Worm (Caenorhabditis elegans) whole organism, mixed stage, embryonic: ENCODE data around the gene ceh-93.

Experiments
- M03D4.4 ChIP-seq: sonication (generic microtip); optimal IDR thresholded peaks from 2 replicates; lab custom pipeline; 2017; ENCODE audit warnings: mild to moderate bottlenecking, missing genetic modification characterization, missing compliant biosample characterization
- ceh-39 ChIP-seq: fragments of 150-350 bp; optimal IDR thresholded peaks from 2 replicates; lab custom pipeline; 2014; ENCODE audit warnings: missing biosample characterization, missing genetic modification characterization
- ces-1 ChIP-seq: fragments of 150-350 bp; optimal IDR thresholded peaks from 2 replicates; lab custom pipeline; 2014; ENCODE audit warnings: missing biosample characterization, missing genetic modification reagents, missing genetic modification characterization
- lin-13 ChIP-seq: fragments of 150-350 bp; optimal IDR thresholded peaks from 2 replicates; lab custom pipeline; 2014; ENCODE audit warnings: missing biosample characterization, missing genetic modification characterization
- nhr-76 ChIP-seq: sonication (generic microtip); optimal IDR thresholded peaks from 2 replicates; lab custom pipeline; 2017; ENCODE audit warnings: missing biosample characterization, missing genetic modification characterization
- unc-120 ChIP-seq: sonication (generic microtip); optimal IDR thresholded peaks from 2 replicates; lab custom pipeline; 2017; ENCODE audit warnings: missing genetic modification characterization, missing compliant biosample characterization; ENCODE audit not compliant: poor library complexity, severe bottlenecking
- unc-39 ChIP-seq: fragments of 150-350 bp; optimal IDR thresholded peaks from 2 replicates; lab custom pipeline; 2014; ENCODE audit warnings: missing biosample characterization, missing genetic modification characterization
- unc-62 ChIP-seq: fragments of 150-350 bp; optimal IDR thresholded peaks from 2 replicates; lab custom pipeline; 2014; ENCODE audit warnings: missing biosample characterization, missing genetic modification reagents, missing genetic modification characterization
- ztf-11 ChIP-seq: fragments of 150-350 bp; optimal IDR thresholded peaks from 2 replicates; lab custom pipeline; 2014; ENCODE audit warnings: missing biosample characterization, missing genetic modification characterization

DNA sequence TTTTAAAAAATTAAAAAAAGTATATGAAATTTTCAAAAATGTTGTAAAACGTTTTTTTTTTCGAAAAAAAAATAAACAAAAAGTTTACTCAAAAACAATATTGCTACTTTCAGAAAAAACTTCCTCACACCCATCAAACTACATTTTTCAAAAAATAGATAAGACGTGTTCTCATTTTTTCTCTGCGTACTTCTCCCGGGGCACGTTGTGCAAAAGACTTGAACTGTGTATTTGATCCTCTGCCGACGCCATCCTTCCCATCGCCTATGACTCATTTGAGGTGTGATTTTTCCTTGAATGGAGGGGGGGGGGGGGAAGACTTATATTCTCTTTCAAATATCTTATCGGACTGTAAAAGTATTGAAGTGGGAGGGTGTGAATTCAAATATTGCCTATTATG is 49.8 kb upstream of the ceh-93 start:
- TF ChIP-seq ceh-39 (tag; lab: Kevin White, UChicago) (no peak), ces-1 (GFP tag; lab: Kevin White, UChicago) (no peak), unc-62 (GFP tag; lab: Kevin White, UChicago) (no peak), nhr-76 (no peak), unc-120 (no peak), M03D4.4 (tag; lab: Kevin White, UChicago) (no peak), unc-39 (no peak), lin-13 (tag; lab: Kevin White, UChicago) (no peak), ztf-11 (tag; lab: Kevin White, UChicago) (no peak)
